Fruit fly (Drosophila melanogaster) S2 (cell line): Measurements from ENCODE around the gene CG31697.

ENCODE experiments used
- CG8478 ChIP-seq: fragments of >200 bp; optimal IDR thresholded peaks from 2 replicates; lab custom pipeline; 2018
- CTCF ChIP-seq, 2 experiments: fragments of >200 bp; optimal IDR thresholded peaks; 2 replicates each; lab custom pipeline; 2018

- TF ChIP-seq CTCF (optimal IDR thresholded peaks at IDR 0.05; lab: Kevin White, UChicago) = no peak
- no peak for TF ChIP-seq CG8478 (lab: Kevin White, UChicago)
These were observed 15.6 kb upstream of the CG31697 start for dm6 chr2L:19519611-19520010.
